Worm (Caenorhabditis elegans): Measurements from ENCODE around the gene sco-1.

The sco-1 gene

DNA sequence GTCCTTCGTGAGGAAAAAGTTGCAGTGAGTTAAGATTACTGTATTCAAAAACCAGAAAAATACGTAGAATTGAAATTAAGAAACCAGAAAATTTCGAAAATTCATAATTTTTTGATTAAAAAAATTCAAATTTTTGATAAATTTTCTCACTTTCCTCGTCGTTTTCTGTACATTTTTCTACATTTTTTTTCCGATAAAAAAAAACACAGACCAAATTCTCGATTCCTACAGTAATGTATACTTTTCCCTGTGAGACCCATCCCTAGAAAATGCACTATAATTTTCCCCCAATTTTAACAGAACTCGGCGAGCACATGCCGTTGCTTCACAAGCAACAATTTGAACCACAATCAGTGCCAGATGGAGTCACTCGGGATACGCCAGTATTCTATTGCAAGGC, 40.4 kb downstream of the sco-1 start, which contains the start of gene athp-2:
Gene athp-2 (plus strand): TSS at position 301 of the 400 bp plus-strand sequence.
- no peak for TF ChIP-seq sem-4 (tag; optimal IDR thresholded peaks at IDR 0.05)
- no peak for TF ChIP-seq fos-1 (tag; optimal IDR thresholded peaks at IDR 0.05)
- no peak for TF ChIP-seq ceh-16 (tag; optimal IDR thresholded peaks at IDR 0.05)

DNA sequence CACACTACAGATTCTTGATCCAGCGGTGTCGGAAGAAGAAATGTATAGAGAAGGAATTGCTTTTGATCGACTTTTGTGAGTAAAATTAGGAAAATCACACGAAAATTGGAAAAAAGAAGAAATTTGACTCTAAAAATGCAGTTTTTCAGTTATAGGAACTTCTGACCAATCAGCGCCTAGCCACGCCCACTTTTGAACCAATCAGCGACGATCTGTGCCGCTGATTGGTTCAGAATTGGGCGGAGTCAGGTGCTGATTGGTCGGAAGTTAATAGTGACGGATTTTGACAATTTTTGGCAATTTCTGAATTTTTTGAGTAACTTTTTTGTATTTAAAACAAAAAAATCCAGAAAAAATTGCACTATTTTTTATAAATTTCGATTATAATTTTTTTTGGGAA, 42.0 kb downstream of the sco-1 start:
- TF ChIP-seq nhr-12 (tag; optimal IDR thresholded peaks at IDR 0.05) (no peak), ztf-1 (GFP tag; conservative IDR thresholded peaks at IDR 0.05) (no peak), ceh-16 (tag; optimal IDR thresholded peaks at IDR 0.05) (no peak)

DNA sequence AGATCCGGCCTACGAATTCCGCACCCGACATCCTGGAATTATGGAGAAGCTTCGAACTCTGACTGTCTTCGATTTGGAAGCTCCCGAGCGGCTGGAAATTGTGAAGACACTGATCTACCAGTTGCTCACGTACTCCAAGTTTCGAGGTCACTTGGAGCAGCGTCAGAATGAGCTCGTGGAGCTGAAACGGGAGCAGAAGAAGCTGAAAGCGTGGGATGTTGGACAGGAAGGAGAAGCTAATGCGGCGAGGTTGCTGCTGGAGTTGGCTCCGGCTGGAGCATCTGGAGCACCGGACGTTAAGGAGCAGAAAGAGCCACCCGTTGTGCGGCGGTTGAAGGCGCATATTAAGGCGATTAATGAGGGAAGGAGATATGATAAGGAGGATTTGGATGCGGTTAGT, 44.9 kb downstream of the sco-1 start:
- no peak for TF ChIP-seq sma-9 (GFP tag; optimal IDR thresholded peaks at IDR 0.05)
- no peak for TF ChIP-seq sma-9 (tag; optimal IDR thresholded peaks at IDR 0.05)
- no peak for TF ChIP-seq mab-5 (tag; optimal IDR thresholded peaks at IDR 0.05)
- no peak for TF ChIP-seq zag-1 (tag; optimal IDR thresholded peaks at IDR 0.05)
- TF ChIP-seq alr-1 (tag; optimal IDR thresholded peaks at IDR 0.05) = no peak
- no peak for TF ChIP-seq nhr-77 (tag; optimal IDR thresholded peaks at IDR 0.05)
- TF ChIP-seq nhr-21 (tag; optimal IDR thresholded peaks at IDR 0.05) = no peak
- no peak for TF ChIP-seq mdl-1 (tag; optimal IDR thresholded peaks at IDR 0.05)
- TF ChIP-seq nhr-11 (tag; optimal IDR thresholded peaks at IDR 0.05) = no peak
- no peak for TF ChIP-seq R02D3.7 (tag; optimal IDR thresholded peaks at IDR 0.05)
- TF ChIP-seq egl-27 (tag; optimal IDR thresholded peaks at IDR 0.05) = no peak
- TF ChIP-seq nhr-10 (tag; optimal IDR thresholded peaks at IDR 0.05) = no peak
- TF ChIP-seq lin-13 (GFP tag; optimal IDR thresholded peaks at IDR 0.05) = no peak

Measured in whole organism, L2 larva.